Fruit fly (Drosophila melanogaster): ENCODE results near the gene rha.

DNA sequence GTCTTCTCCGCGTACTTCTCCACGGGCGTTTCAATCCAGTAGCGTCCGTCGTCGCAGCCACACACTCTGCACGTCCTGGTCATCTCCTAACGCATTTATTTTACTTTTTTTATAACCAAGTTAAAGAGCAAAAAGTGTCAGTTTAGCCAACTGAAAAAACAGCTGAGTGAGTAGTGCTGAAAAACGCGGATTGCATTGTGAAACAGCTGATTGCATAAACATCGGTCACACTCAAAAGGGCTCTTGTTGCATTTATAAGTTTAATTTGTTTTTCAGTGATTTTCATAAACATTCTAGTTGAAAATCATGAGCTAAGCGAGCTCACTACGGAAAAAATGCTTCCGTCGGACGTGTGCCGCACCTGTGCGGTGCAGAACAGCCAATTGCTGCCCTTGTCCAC lies 5.0 kb upstream of the rha start, which contains the start of the genes CG10669 and CG11902:
- TF ChIP-seq cwo (GFP tag; optimal IDR thresholded peaks at IDR 0.05) = no peak
- TF ChIP-seq Camta (GFP tag; optimal IDR thresholded peaks at IDR 0.05) = no peak
- TF ChIP-seq CG14050 (GFP tag; IDR thresholded peaks at IDR 0.05) = no peak
- TF ChIP-seq esg (GFP tag; conservative IDR thresholded peaks at IDR 0.05) = no peak
- TF ChIP-seq br (optimal IDR thresholded peaks at IDR 0.05) = no peak
- no peak for TF ChIP-seq CG9932 (GFP tag; IDR thresholded peaks at IDR 0.05)
- no peak for TF ChIP-seq sens-2 (GFP tag; IDR thresholded peaks at IDR 0.05)
- TF ChIP-seq Elba2 (GFP tag; optimal IDR thresholded peaks at IDR 0.05) = peak; percentile 18
- no peak for TF ChIP-seq CG18262 (tag; optimal IDR thresholded peaks at IDR 0.05)
